Worm (Caenorhabditis elegans): ENCODE measurements around the gene Y71H2AM.12.

The Y71H2AM.12 gene

ce11 chrIII:2733606-2734183 is at the start of gene Y71H2AM.12:
Y71H2AM.12 (minus strand) TSS chrIII:2734091.
- no peak for TF ChIP-seq W03F9.2 (tag; optimal IDR thresholded peaks at IDR 0.05)
- TF ChIP-seq dao-5 (tag; optimal IDR thresholded peaks at IDR 0.05): no peak
- TF ChIP-seq him-1 (tag; optimal IDR thresholded peaks at IDR 0.05): no peak

ce11 chrIII:2781833-2782232 is 47.9 kb upstream of the Y71H2AM.12 start:
- no peak for TF ChIP-seq him-1 (tag; optimal IDR thresholded peaks at IDR 0.05)
- TF ChIP-seq dao-5 (tag; optimal IDR thresholded peaks at IDR 0.05): no peak
- TF ChIP-seq W03F9.2 (tag; optimal IDR thresholded peaks at IDR 0.05): no peak

ce11 chrIII:2780793-2781192 is 46.9 kb upstream of the Y71H2AM.12 start, which contains the start of gene Y71H2AM.6:
Y71H2AM.6 (plus strand) TSS chrIII:2781056.
- TF ChIP-seq W03F9.2 (tag; optimal IDR thresholded peaks at IDR 0.05): peak; percentile 61
- TF ChIP-seq him-1 (tag; optimal IDR thresholded peaks at IDR 0.05): no peak
- no peak for TF ChIP-seq dao-5 (tag; optimal IDR thresholded peaks at IDR 0.05)

- no peak for TF ChIP-seq W03F9.2 (tag; optimal IDR thresholded peaks at IDR 0.05)
- TF ChIP-seq dao-5 (tag; optimal IDR thresholded peaks at IDR 0.05): no peak
Observed at ce11 chrIII:2780283-2780682, 46.4 kb upstream of the Y71H2AM.12 start.

- TF ChIP-seq W03F9.2 (tag; optimal IDR thresholded peaks at IDR 0.05) (no peak), dao-5 (tag; optimal IDR thresholded peaks at IDR 0.05) (no peak)
Observed at ce11 chrIII:2778655-2779054, 44.8 kb upstream of the Y71H2AM.12 start, which contains the start of gene laf-1. laf-1 (minus strand) TSS chrIII:2779053.

ce11 chrIII:2770752-2771151 is 36.9 kb upstream of the Y71H2AM.12 start:
- TF ChIP-seq W03F9.2 (tag; optimal IDR thresholded peaks at IDR 0.05): no peak
- TF ChIP-seq him-1 (tag; optimal IDR thresholded peaks at IDR 0.05): no peak
- no peak for TF ChIP-seq dao-5 (tag; optimal IDR thresholded peaks at IDR 0.05)

- TF ChIP-seq dao-5 (tag; optimal IDR thresholded peaks at IDR 0.05): no peak
- TF ChIP-seq him-1 (tag; optimal IDR thresholded peaks at IDR 0.05): no peak
- TF ChIP-seq W03F9.2 (tag; optimal IDR thresholded peaks at IDR 0.05): no peak
Observed at ce11 chrIII:2769078-2769477, 35.2 kb upstream of the Y71H2AM.12 start.

ce11 chrIII:2768635-2769034 is 34.7 kb upstream of the Y71H2AM.12 start, which contains the start of gene swsn-3:
swsn-3 (minus strand) TSS chrIII:2768679.
- peak; percentile 85 for TF ChIP-seq W03F9.2 (tag; optimal IDR thresholded peaks at IDR 0.05)
- peak; percentile 9 for TF ChIP-seq dao-5 (tag; optimal IDR thresholded peaks at IDR 0.05)
- peak; percentile 13 for TF ChIP-seq him-1 (tag; optimal IDR thresholded peaks at IDR 0.05)

- no peak for TF ChIP-seq W03F9.2 (tag; optimal IDR thresholded peaks at IDR 0.05)
- no peak for TF ChIP-seq him-1 (tag; optimal IDR thresholded peaks at IDR 0.05)
- TF ChIP-seq dao-5 (tag; optimal IDR thresholded peaks at IDR 0.05): no peak
Observed at ce11 chrIII:2760726-2761125, 26.8 kb upstream of the Y71H2AM.12 start, which contains the start of gene pho-9. pho-9 (minus strand) TSS chrIII:2760816.

ce11 chrIII:2759308-2759707 is 25.4 kb upstream of the Y71H2AM.12 start:
- TF ChIP-seq him-1 (tag; optimal IDR thresholded peaks at IDR 0.05) (no peak), dao-5 (tag; optimal IDR thresholded peaks at IDR 0.05) (no peak), W03F9.2 (tag; optimal IDR thresholded peaks at IDR 0.05) (no peak)

- TF ChIP-seq W03F9.2 (tag; optimal IDR thresholded peaks at IDR 0.05) (no peak), dao-5 (tag; optimal IDR thresholded peaks at IDR 0.05) (no peak), him-1 (tag; optimal IDR thresholded peaks at IDR 0.05) (no peak)
Observed at ce11 chrIII:2758092-2758491, 24.2 kb upstream of the Y71H2AM.12 start.

ce11 chrIII:2757478-2757877 is 23.6 kb upstream of the Y71H2AM.12 start:
- TF ChIP-seq dao-5 (tag; optimal IDR thresholded peaks at IDR 0.05) (no peak), him-1 (tag; optimal IDR thresholded peaks at IDR 0.05) (no peak), W03F9.2 (tag; optimal IDR thresholded peaks at IDR 0.05) (no peak)

ce11 chrIII:2756260-2756659 is 22.4 kb upstream of the Y71H2AM.12 start, which contains the start of gene gldi-9:
gldi-9 (minus strand) TSS chrIII:2756360.
- TF ChIP-seq dao-5 (tag; optimal IDR thresholded peaks at IDR 0.05): no peak

ce11 chrIII:2746553-2746952 is 12.7 kb upstream of the Y71H2AM.12 start, which contains the start of gene Y71H2AM.14:
Y71H2AM.14 (minus strand) TSS chrIII:2746653.
- TF ChIP-seq W03F9.2 (tag; optimal IDR thresholded peaks at IDR 0.05) (no peak), dao-5 (tag; optimal IDR thresholded peaks at IDR 0.05) (no peak), him-1 (tag; optimal IDR thresholded peaks at IDR 0.05) (no peak)

ce11 chrIII:2739469-2739868 is 5.6 kb upstream of the Y71H2AM.12 start, which contains the start of gene cest-25:
cest-25 (minus strand) TSS chrIII:2739531.
- no peak for TF ChIP-seq him-1 (tag; optimal IDR thresholded peaks at IDR 0.05)
- TF ChIP-seq W03F9.2 (tag; optimal IDR thresholded peaks at IDR 0.05): no peak
- TF ChIP-seq dao-5 (tag; optimal IDR thresholded peaks at IDR 0.05): no peak
